Worm (Caenorhabditis elegans): ENCODE results near the gene dph-3.

DNA sequence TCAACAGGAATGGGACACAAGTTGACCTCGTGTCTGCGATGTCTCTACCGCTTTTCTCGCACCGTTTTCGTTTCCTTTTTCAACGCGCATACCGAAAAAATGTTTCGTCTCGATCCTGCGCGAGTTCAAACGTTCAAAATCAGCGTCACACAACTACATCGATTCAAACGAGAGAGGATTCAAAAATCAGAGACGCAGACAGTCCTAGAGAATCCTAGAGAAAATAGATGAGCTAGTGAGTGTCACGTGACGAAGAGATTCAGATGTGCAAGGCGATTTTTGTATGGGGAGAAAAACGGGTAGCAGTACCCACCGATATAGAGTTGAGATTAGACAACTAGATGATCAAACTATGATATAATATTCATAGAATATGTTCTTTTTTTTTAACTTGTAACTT is 37.0 kb upstream of the dph-3 start:
- TF ChIP-seq ama-1 (optimal IDR thresholded peaks at IDR 0.05): no peak
- no peak for TF ChIP-seq flt-1 (GFP tag; IDR thresholded peaks at IDR 0.05)
- TF ChIP-seq ceh-36 (tag; optimal IDR thresholded peaks at IDR 0.05): no peak
- no peak for TF ChIP-seq F13C5.2 (tag; optimal IDR thresholded peaks at IDR 0.05)
- TF ChIP-seq tbx-37 (GFP tag; conservative IDR thresholded peaks at IDR 0.05): no peak
- TF ChIP-seq B0310.2 (tag; optimal IDR thresholded peaks at IDR 0.05): no peak
- TF ChIP-seq sea-1 (GFP tag; conservative IDR thresholded peaks at IDR 0.05): no peak
